Worm (Caenorhabditis elegans): ENCODE results near the gene C04C11.1.
A peak's percentile ranks its signal among the peaks of the same experiment; 100 is the strongest.

Gene C04C11.1

DNA sequence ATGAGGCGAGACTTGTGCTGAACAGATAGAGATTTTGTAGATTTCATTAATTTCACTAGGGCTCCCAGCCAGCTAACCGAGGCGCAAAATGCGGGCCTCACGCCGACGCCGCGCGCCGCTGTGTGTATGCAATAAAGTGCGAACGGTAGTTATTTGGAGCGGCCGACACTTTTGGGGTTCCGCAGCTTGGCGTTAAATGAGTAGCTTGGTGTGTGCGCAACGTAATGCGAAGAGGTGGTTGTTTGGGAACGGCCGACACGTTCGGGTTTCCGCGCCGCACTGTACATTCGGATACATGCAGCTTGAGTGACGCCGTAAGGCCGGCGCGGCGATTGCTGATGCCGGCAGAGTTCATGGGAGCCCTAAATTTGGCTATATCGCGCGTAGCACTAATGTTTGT, 12.3 kb upstream of the C04C11.1 start:
- TF ChIP-seq zfh-2 (GFP tag; conservative IDR thresholded peaks at IDR 0.05) (peak; percentile 68), snpc-1.1 (tag; optimal IDR thresholded peaks at IDR 0.05; ENCODE audit: insufficient read depth) (peak; percentile 11), F22D6.2 (tag; optimal IDR thresholded peaks at IDR 0.05) (no peak), snpc-4 (GFP tag; optimal IDR thresholded peaks at IDR 0.05) (no peak), snpc-4 (tag; optimal IDR thresholded peaks at IDR 0.05) (peak in 2 of 4 experiments; percentile 67 to 86), F33H1.4 (GFP tag; IDR thresholded peaks at IDR 0.05) (0 out of 2 replicates have a peak, but pooled peaks have one; percentile 8)

DNA sequence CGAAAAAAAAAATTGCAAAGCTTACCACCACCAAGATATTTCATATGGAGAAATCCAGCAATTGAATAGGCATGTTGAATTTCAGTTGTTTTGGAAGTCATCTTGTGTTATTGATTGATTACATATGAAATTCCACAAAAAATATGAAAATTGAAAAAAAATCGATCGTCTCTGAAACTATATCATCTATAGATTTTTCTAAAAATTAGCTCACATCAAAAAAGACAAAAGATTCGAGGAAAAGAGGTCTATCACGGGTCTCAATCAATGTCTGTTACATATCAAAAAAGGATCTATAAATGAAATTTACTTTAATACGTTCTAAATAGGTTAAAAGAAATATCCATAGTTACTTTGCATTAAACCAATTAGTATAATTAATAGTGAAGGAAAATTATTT, 8.0 kb upstream of the C04C11.1 start, which contains the start of gene tbc-19:
TSS of gene tbc-19 (minus strand) at position 101 of the 400 bp plus-strand sequence.
- TF ChIP-seq F57C9.4 (tag; optimal IDR thresholded peaks at IDR 0.05) (no peak), ZK185.1 (tag; optimal IDR thresholded peaks at IDR 0.05; ENCODE audit: poor library complexity, severe bottlenecking) (no peak), chd-7 (tag; optimal IDR thresholded peaks at IDR 0.05) (no peak)

DNA sequence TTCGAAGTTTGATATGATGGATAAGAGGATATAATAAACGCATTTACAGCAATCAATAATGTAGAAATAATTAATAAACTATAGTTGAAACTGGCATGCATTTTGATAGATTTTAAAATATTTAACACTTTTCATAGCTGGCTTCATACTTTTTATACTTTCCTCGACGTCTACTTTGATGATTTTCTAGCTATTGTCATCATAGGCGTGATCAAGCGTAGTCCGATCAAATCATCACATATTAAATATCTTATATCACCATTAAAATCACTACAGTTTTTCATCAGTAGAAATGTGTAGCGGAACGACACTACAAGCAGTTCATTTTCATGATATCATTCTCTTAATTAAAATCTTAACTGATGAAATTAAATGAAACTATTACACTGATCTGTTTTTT, 5.0 kb upstream of the C04C11.1 start, which contains the start of gene C04C11.25:
TSS of gene C04C11.25 (minus strand) at position 101 of the 400 bp plus-strand sequence.
- TF ChIP-seq B0019.2 (GFP tag; conservative IDR thresholded peaks at IDR 0.05), result no peak
- TF ChIP-seq atf-7 (tag; optimal IDR thresholded peaks at IDR 0.05), result no peak
- no peak for TF ChIP-seq repo-1 (tag; optimal IDR thresholded peaks at IDR 0.05)
- TF ChIP-seq F37B4.10 (GFP tag; IDR thresholded peaks at IDR 0.05), result no peak
- TF ChIP-seq F57A8.1 (GFP tag; optimal IDR thresholded peaks at IDR 0.05), result no peak
- TF ChIP-seq Y67H2A.10 (GFP tag; conservative IDR thresholded peaks at IDR 0.05), result no peak

DNA sequence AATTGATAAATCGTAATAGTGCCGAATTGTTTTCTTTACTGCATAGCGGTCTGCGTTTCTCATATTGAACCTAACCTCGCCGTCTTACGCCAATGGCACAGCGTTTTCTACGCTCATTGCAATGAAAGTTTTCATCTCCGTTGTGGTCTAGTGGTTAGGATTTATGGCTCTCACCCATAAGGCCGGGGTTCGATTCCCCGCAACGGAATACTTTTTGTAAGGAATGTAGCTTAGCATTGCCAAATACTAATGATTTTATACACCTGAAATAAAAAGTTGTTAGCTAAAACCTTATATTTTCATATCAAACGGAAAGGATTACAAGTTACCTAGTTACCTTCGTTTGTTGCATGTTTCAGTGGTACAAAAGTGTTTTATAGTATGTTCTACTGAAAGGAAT, 4.6 kb upstream of the C04C11.1 start:
- TF ChIP-seq somi-1 (GFP tag; optimal IDR thresholded peaks at IDR 0.05), result peak; percentile 77
- no peak for TF ChIP-seq bed-2 (GFP tag; IDR thresholded peaks at IDR 0.05)
- peak; percentile 7 for TF ChIP-seq repo-1 (tag; optimal IDR thresholded peaks at IDR 0.05)
- TF ChIP-seq zim-3 (tag; optimal IDR thresholded peaks at IDR 0.05), result peak; percentile 32
- peak; percentile 84 for TF ChIP-seq nfyb-1 (GFP tag; IDR thresholded peaks at IDR 0.05)
- peak; percentile 77 for TF ChIP-seq mes-4 (tag; optimal IDR thresholded peaks at IDR 0.05)
- TF ChIP-seq F37B4.10 (GFP tag; IDR thresholded peaks at IDR 0.05), result no peak
- peak; percentile 96 for TF ChIP-seq rpc-1 (optimal IDR thresholded peaks at IDR 0.05)
- TF ChIP-seq rpc-1 (tag; optimal IDR thresholded peaks at IDR 0.05), result peak; percentile 95
- no peak for TF ChIP-seq nhr-120 (GFP tag; IDR thresholded peaks at IDR 0.05)
- peak; percentile 90 for TF ChIP-seq lin-40 (tag; optimal IDR thresholded peaks at IDR 0.05)
- 0 out of 2 replicates have a peak, but pooled peaks have one; percentile 58 for TF ChIP-seq aptf-3 (GFP tag; IDR thresholded peaks at IDR 0.05)
- no peak for TF ChIP-seq zfh-2 (GFP tag; conservative IDR thresholded peaks at IDR 0.05)
- TF ChIP-seq C06A6.2 (GFP tag; conservative IDR thresholded peaks at IDR 0.05), result 0 out of 2 replicates have a peak, but pooled peaks have one; percentile 34
- TF ChIP-seq T26A5.8 (tag; optimal IDR thresholded peaks at IDR 0.05), result peak; percentile 10
- TF ChIP-seq unc-130 (GFP tag; optimal IDR thresholded peaks at IDR 0.05), result peak; percentile 31
- TF ChIP-seq ceh-100 (GFP tag; IDR thresholded peaks at IDR 0.05), result peak; percentile 46; the same call in 1 of the 2 replicates
- no peak for TF ChIP-seq sea-2 (GFP tag; IDR thresholded peaks at IDR 0.05)
- peak; percentile 71 for TF ChIP-seq nhr-90 (tag; optimal IDR thresholded peaks at IDR 0.05)
- TF ChIP-seq gei-17 (GFP tag; optimal IDR thresholded peaks at IDR 0.05), result peak; percentile 68
- peak; percentile 72 for TF ChIP-seq F23B12.7 (tag; optimal IDR thresholded peaks at IDR 0.05; ENCODE audit: insufficient read depth)
- TF ChIP-seq lag-1 (GFP tag; IDR thresholded peaks at IDR 0.05), result 0 out of 2 replicates have a peak, but pooled peaks have one; percentile 73
- TF ChIP-seq attf-5 (GFP tag; optimal IDR thresholded peaks at IDR 0.05), result peak; percentile 68
- TF ChIP-seq hlh-12 (tag; optimal IDR thresholded peaks at IDR 0.05), result peak; percentile 55
- TF ChIP-seq T07F8.4 (tag; optimal IDR thresholded peaks at IDR 0.05), result peak; percentile 76
- TF ChIP-seq snpc-1.1 (tag; optimal IDR thresholded peaks at IDR 0.05; ENCODE audit: insufficient read depth), result peak; percentile 52
- no peak for TF ChIP-seq nhr-27 (tag; optimal IDR thresholded peaks at IDR 0.05)
- TF ChIP-seq madf-6 (GFP tag; IDR thresholded peaks at IDR 0.05), result peak; percentile 65; the same call in 1 of the 2 replicates
- TF ChIP-seq F52B5.7 (tag; optimal IDR thresholded peaks at IDR 0.05), result peak; percentile 76
- peak; percentile 70 to 85 for TF ChIP-seq rec-8 (tag; optimal IDR thresholded peaks at IDR 0.05)
- TF ChIP-seq snpc-3.4 (tag; optimal IDR thresholded peaks at IDR 0.05), result peak; percentile 82
- peak; percentile 75 for TF ChIP-seq atf-7 (tag; optimal IDR thresholded peaks at IDR 0.05)
- peak; percentile 54 for TF ChIP-seq ztf-18 (tag; optimal IDR thresholded peaks at IDR 0.05)

All from whole organism, young adult.